Worm (Caenorhabditis elegans): ENCODE results near the gene asm-2.

DNA sequence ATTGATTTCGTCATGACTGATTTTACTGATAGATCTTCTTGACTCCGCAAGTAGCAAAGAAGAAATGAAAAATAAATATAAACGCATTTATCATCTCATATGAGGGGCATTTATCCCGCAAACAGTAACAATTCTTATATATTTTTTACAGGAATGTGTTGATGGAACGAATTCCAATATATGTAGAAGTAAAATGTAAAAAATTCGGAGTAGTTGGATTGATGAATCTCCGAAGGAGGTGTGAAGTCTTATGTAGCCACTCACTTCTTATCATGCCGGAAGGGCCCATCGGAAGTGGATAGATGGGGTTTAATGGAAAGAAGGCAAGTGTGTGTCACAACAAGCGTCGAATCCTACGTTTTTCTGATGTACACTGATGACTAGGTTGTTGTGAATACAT is 13.7 kb upstream of the asm-2 start, which contains the start of gene gcy-9:
- TF ChIP-seq nhr-237 (tag; optimal IDR thresholded peaks at IDR 0.05) (no peak), drap-1 (GFP tag; optimal IDR thresholded peaks at IDR 0.05) (no peak), zip-8 (tag; optimal IDR thresholded peaks at IDR 0.05) (no peak), elt-3 (tag; optimal IDR thresholded peaks at IDR 0.05) (no peak), unc-62 (GFP tag; optimal IDR thresholded peaks at IDR 0.05) (no peak), ces-1 (GFP tag; optimal IDR thresholded peaks at IDR 0.05) (no peak), nhr-76 (tag; optimal IDR thresholded peaks at IDR 0.05) (no peak), lsy-2 (tag; optimal IDR thresholded peaks at IDR 0.05) (no peak), mab-5 (tag; optimal IDR thresholded peaks at IDR 0.05) (no peak), ztf-11 (tag; optimal IDR thresholded peaks at IDR 0.05) (no peak), sem-2 (GFP tag; optimal IDR thresholded peaks at IDR 0.05) (no peak), nhr-12 (tag; optimal IDR thresholded peaks at IDR 0.05) (no peak), pha-4 (tag; optimal IDR thresholded peaks at IDR 0.05) (no peak)
